Fruit fly (Drosophila melanogaster) whole organism, embryonic: ENCODE data around the gene hook.

Experiments
- Bdp1 ChIP-seq: fragments of 200-800 bp; sonication (Bioruptor generic); optimal IDR thresholded peaks from 3 replicates; lab custom pipeline; 2016; ENCODE audit warnings: missing biosample characterization, missing genetic modification characterization
- CG10267 ChIP-seq: fragments of 200-800 bp; sonication (Bioruptor generic); optimal IDR thresholded peaks from 2 replicates; lab custom pipeline; 2018; ENCODE audit warnings: missing biosample characterization, mild to moderate bottlenecking, missing genetic modification characterization, moderate library complexity
- CG10543 ChIP-seq: fragments of 200-800 bp; sonication (Bioruptor generic); optimal IDR thresholded peaks from 3 replicates; lab custom pipeline; 2017; ENCODE audit warnings: missing biosample characterization, mild to moderate bottlenecking, missing genetic modification characterization, moderate library complexity
- CG10654 ChIP-seq: fragments of 200-800 bp; sonication (Bioruptor generic); optimal IDR thresholded peaks from 2 replicates; lab custom pipeline; 2016; ENCODE audit warnings: missing biosample characterization, missing genetic modification characterization
- CG11093 ChIP-seq: fragments of 200-800 bp; sonication (Bioruptor generic); IDR thresholded peaks from 3 replicates; pipeline ENCODE4 v1.3.6; 2022; ENCODE audit warnings: missing biosample characterization, missing genetic modification characterization
- CG11696 ChIP-seq: fragments of 200-800 bp; sonication (Bioruptor generic); IDR thresholded peaks from 2 replicates; pipeline ENCODE4 v1.3.6; 2022; ENCODE audit warnings: missing biosample characterization, missing genetic modification characterization
- CG12299 ChIP-seq: fragments of 200-800 bp; sonication (Bioruptor generic); optimal IDR thresholded peaks from 2 replicates; lab custom pipeline; 2018; ENCODE audit warnings: missing biosample characterization, mild to moderate bottlenecking, missing genetic modification characterization
- CG13424 ChIP-seq: fragments of 200-800 bp; sonication (Bioruptor generic); optimal IDR thresholded peaks from 2 replicates; lab custom pipeline; 2019; ENCODE audit warnings: missing biosample characterization, mild to moderate bottlenecking, missing genetic modification characterization, moderate library complexity
- CG14860 ChIP-seq: fragments of 200-800 bp; sonication (Bioruptor generic); IDR thresholded peaks from 3 replicates; pipeline ENCODE4 v1.3.6; 2022; ENCODE audit warnings: missing biosample characterization, missing genetic modification characterization; ENCODE audit not compliant: partially characterized antibody
- CG15073 ChIP-seq: fragments of 200-800 bp; sonication (Bioruptor generic); optimal IDR thresholded peaks from 2 replicates; lab custom pipeline; 2016; ENCODE audit warnings: missing biosample characterization, missing genetic modification characterization
- CG15696 ChIP-seq: fragments of 200-800 bp; sonication (Bioruptor generic); optimal IDR thresholded peaks from 2 replicates; lab custom pipeline; 2019; ENCODE audit warnings: missing biosample characterization, mild to moderate bottlenecking, missing genetic modification characterization, moderate library complexity
- CG1647 ChIP-seq: fragments of 200-800 bp; sonication (Bioruptor generic); optimal IDR thresholded peaks from 3 replicates; lab custom pipeline; 2016; ENCODE audit warnings: missing biosample characterization, missing genetic modification characterization
- CG17385 ChIP-seq: fragments of 200-800 bp; sonication (Bioruptor generic); optimal IDR thresholded peaks from 3 replicates; lab custom pipeline; 2018; ENCODE audit warnings: missing biosample characterization, mild to moderate bottlenecking, missing genetic modification characterization
- CG18262 ChIP-seq: fragments of 200-800 bp; optimal IDR thresholded peaks from 3 replicates; lab custom pipeline; 2019; ENCODE audit warnings: missing biosample characterization, mild to moderate bottlenecking, missing genetic modification characterization, moderate library complexity
- CG2202 ChIP-seq: fragments of 200-800 bp; sonication (Bioruptor generic); optimal IDR thresholded peaks from 2 replicates; lab custom pipeline; 2018; ENCODE audit warnings: missing biosample characterization, mild to moderate bottlenecking, missing genetic modification characterization
- CG4360 ChIP-seq: fragments of 200-800 bp; sonication (Bioruptor generic); IDR thresholded peaks from 2 replicates; pipeline ENCODE4 v1.3.6; 2022; ENCODE audit warnings: missing biosample characterization, missing genetic modification characterization
- CG6254 ChIP-seq: fragments of 200-800 bp; sonication (Bioruptor generic); optimal IDR thresholded peaks from 3 replicates; lab custom pipeline; 2017; ENCODE audit warnings: mild to moderate bottlenecking, missing biosample characterization, missing genetic modification reagents, missing genetic modification characterization
- CG9932 ChIP-seq: fragments of 200-800 bp; sonication (Bioruptor generic); IDR thresholded peaks from 2 replicates; pipeline ENCODE4 v1.3.6; 2022; ENCODE audit warnings: missing biosample characterization, missing genetic modification characterization
- Chrac-16 ChIP-seq: fragments of 200-800 bp; sonication (Bioruptor generic); optimal IDR thresholded peaks from 3 replicates; lab custom pipeline; 2016; ENCODE audit warnings: missing biosample characterization, missing genetic modification characterization
- CkIIα-i1 ChIP-seq: fragments of 200-800 bp; sonication (Bioruptor generic); IDR thresholded peaks from 2 replicates; pipeline ENCODE4 v1.3.6; 2022; ENCODE audit warnings: missing biosample characterization, missing genetic modification characterization
- Dad ChIP-seq: fragments of 200-800 bp; sonication (Bioruptor generic); optimal IDR thresholded peaks from 3 replicates; lab custom pipeline; 2016; ENCODE audit warnings: missing biosample characterization, missing genetic modification characterization
- Dek ChIP-seq: fragments of 200-800 bp; sonication (Bioruptor generic); optimal IDR thresholded peaks from 3 replicates; lab custom pipeline; 2019; ENCODE audit warnings: missing biosample characterization, mild to moderate bottlenecking, missing genetic modification characterization, moderate library complexity
- Dp ChIP-seq: fragments of 200-800 bp; sonication (Bioruptor generic); optimal IDR thresholded peaks from 2 replicates; lab custom pipeline; 2018; ENCODE audit warnings: missing biosample characterization, mild to moderate bottlenecking, missing genetic modification characterization, moderate library complexity
- Ets97D ChIP-seq: fragments of 200-800 bp; sonication (Bioruptor generic); optimal IDR thresholded peaks from 3 replicates; lab custom pipeline; 2016; ENCODE audit warnings: missing biosample characterization, missing genetic modification characterization
- Hey ChIP-seq: fragments of 200-800 bp; sonication (Bioruptor generic); optimal IDR thresholded peaks from 3 replicates; lab custom pipeline; 2018; ENCODE audit warnings: missing biosample characterization, mild to moderate bottlenecking, missing genetic modification characterization
- Jarid2 ChIP-seq: fragments of 200-800 bp; sonication (Bioruptor generic); optimal IDR thresholded peaks from 3 replicates; lab custom pipeline; 2017; ENCODE audit warnings: mild to moderate bottlenecking, missing biosample characterization, missing genetic modification reagents, missing genetic modification characterization
- Lim3 ChIP-seq: fragments of 200-800 bp; sonication (Bioruptor generic); IDR thresholded peaks from 2 replicates; pipeline ENCODE4 v1.3.6; 2022; ENCODE audit warnings: missing biosample characterization, missing genetic modification characterization
- NK7.1 ChIP-seq: fragments of 200-800 bp; sonication (Bioruptor generic); optimal IDR thresholded peaks from 3 replicates; lab custom pipeline; 2016; ENCODE audit warnings: missing biosample characterization, missing genetic modification characterization
- Poxn ChIP-seq: fragments of 200-800 bp; sonication (Bioruptor generic); IDR thresholded peaks from 2 replicates; pipeline ENCODE4 v1.3.6; 2022; ENCODE audit warnings: missing biosample characterization, missing genetic modification characterization
- Six4 ChIP-seq: fragments of 200-800 bp; sonication (Bioruptor generic); optimal IDR thresholded peaks from 2 replicates; lab custom pipeline; 2016; ENCODE audit warnings: missing biosample characterization, missing genetic modification characterization
- Xrp1 ChIP-seq: fragments of 200-800 bp; sonication (Bioruptor generic); IDR thresholded peaks from 2 replicates; pipeline ENCODE4 v1.3.6; 2022; ENCODE audit warnings: missing biosample characterization, missing genetic modification characterization
- ap ChIP-seq: fragments of 200-800 bp; sonication (Bioruptor generic); IDR thresholded peaks from 2 replicates; pipeline ENCODE4 v1.3.6; 2022; ENCODE audit warnings: missing biosample characterization, missing genetic modification characterization
- caup ChIP-seq: fragments of 200-800 bp; sonication (Bioruptor generic); optimal IDR thresholded peaks from 3 replicates; lab custom pipeline; 2017; ENCODE audit warnings: missing biosample characterization, mild to moderate bottlenecking, missing genetic modification characterization, moderate library complexity; ENCODE audit not compliant: severe bottlenecking
- chn ChIP-seq: fragments of 200-800 bp; sonication (Bioruptor generic); optimal IDR thresholded peaks from 2 replicates; lab custom pipeline; 2016; ENCODE audit warnings: missing biosample characterization, missing genetic modification characterization
- dmrt99B ChIP-seq: fragments of 200-800 bp; sonication (Bioruptor generic); optimal IDR thresholded peaks from 2 replicates; lab custom pipeline; 2018; ENCODE audit warnings: missing biosample characterization, mild to moderate bottlenecking, missing genetic modification characterization, moderate library complexity
- jing ChIP-seq: fragments of 200-800 bp; sonication (Bioruptor generic); optimal IDR thresholded peaks from 2 replicates; lab custom pipeline; 2018; ENCODE audit warnings: missing biosample characterization, mild to moderate bottlenecking, missing genetic modification characterization
- klu ChIP-seq: fragments of 200-800 bp; sonication (Bioruptor generic); IDR thresholded peaks from 2 replicates; pipeline ENCODE4 v1.3.6; 2022; ENCODE audit warnings: missing biosample characterization, missing genetic modification characterization
- lab ChIP-seq: fragments of 200-800 bp; sonication (Bioruptor generic); optimal IDR thresholded peaks from 3 replicates; lab custom pipeline; 2017; ENCODE audit warnings: missing biosample characterization, missing genetic modification characterization, mild to moderate bottlenecking, moderate library complexity, missing genetic modification reagents
- lmd ChIP-seq: fragments of 200-800 bp; sonication (Bioruptor generic); IDR thresholded peaks from 2 replicates; pipeline ENCODE4 v1.3.6; 2022; ENCODE audit warnings: missing biosample characterization, missing genetic modification characterization
- lov ChIP-seq, 2 experiments: fragments of 200-800 bp in 1 of 2; fragments of >200 bp in 1 of 2; sonication (Bioruptor generic) in 1 of 2; IDR thresholded peaks in 1 of 2; optimal IDR thresholded peaks in 1 of 2; 2 replicates in 1 of 2; 3 replicates in 1 of 2; pipeline versions ENCODE4 v1.3.6 to Lab custom; 2017 to 2022; ENCODE audit warnings: missing biosample characterization in 1 of 2, missing genetic modification characterization in 1 of 2
- mam ChIP-seq: fragments of 200-800 bp; sonication (Bioruptor generic); optimal IDR thresholded peaks from 3 replicates; lab custom pipeline; 2016; ENCODE audit warnings: missing biosample characterization, missing genetic modification characterization
- nmo ChIP-seq: fragments of 200-800 bp; sonication (Bioruptor generic); optimal IDR thresholded peaks from 2 replicates; lab custom pipeline; 2018; ENCODE audit warnings: missing biosample characterization, mild to moderate bottlenecking, missing genetic modification characterization, moderate library complexity
- psq ChIP-seq: fragments of 200-800 bp; sonication (Bioruptor generic); optimal IDR thresholded peaks from 2 replicates; lab custom pipeline; 2017; ENCODE audit warnings: missing biosample characterization, missing genetic modification characterization
- pum ChIP-seq: fragments of 200-800 bp; sonication (Bioruptor generic); optimal IDR thresholded peaks from 2 replicates; lab custom pipeline; 2016; ENCODE audit warnings: missing biosample characterization, missing genetic modification characterization
- ranshi ChIP-seq: fragments of 200-800 bp; sonication (Bioruptor generic); IDR thresholded peaks from 2 replicates; pipeline ENCODE4 v1.3.6; 2022; ENCODE audit warnings: missing biosample characterization, missing genetic modification characterization
- sd ChIP-seq: fragments of 200-800 bp; sonication (Bioruptor generic); optimal IDR thresholded peaks from 3 replicates; lab custom pipeline; 2018; ENCODE audit warnings: missing biosample characterization, mild to moderate bottlenecking, missing genetic modification characterization, moderate library complexity
- sqz ChIP-seq: fragments of 200-800 bp; sonication (Bioruptor generic); optimal IDR thresholded peaks from 3 replicates; lab custom pipeline; 2018; ENCODE audit warnings: missing biosample characterization, mild to moderate bottlenecking, missing genetic modification characterization
- wek ChIP-seq: fragments of 200-800 bp; sonication (Bioruptor generic); optimal IDR thresholded peaks from 3 replicates; lab custom pipeline; 2018; ENCODE audit warnings: missing biosample characterization, mild to moderate bottlenecking, missing genetic modification characterization, moderate library complexity
- z ChIP-seq: fragments of 200-800 bp; sonication (Bioruptor generic); IDR thresholded peaks from 3 replicates; pipeline ENCODE4 v1.3.6; 2022; ENCODE audit warnings: missing biosample characterization, missing genetic modification characterization
- zfh1 ChIP-seq: fragments of 200-800 bp; sonication (Bioruptor generic); IDR thresholded peaks from 3 replicates; pipeline ENCODE4 v1.3.6; 2022; ENCODE audit warnings: missing biosample characterization, missing genetic modification characterization

The hook gene

DNA sequence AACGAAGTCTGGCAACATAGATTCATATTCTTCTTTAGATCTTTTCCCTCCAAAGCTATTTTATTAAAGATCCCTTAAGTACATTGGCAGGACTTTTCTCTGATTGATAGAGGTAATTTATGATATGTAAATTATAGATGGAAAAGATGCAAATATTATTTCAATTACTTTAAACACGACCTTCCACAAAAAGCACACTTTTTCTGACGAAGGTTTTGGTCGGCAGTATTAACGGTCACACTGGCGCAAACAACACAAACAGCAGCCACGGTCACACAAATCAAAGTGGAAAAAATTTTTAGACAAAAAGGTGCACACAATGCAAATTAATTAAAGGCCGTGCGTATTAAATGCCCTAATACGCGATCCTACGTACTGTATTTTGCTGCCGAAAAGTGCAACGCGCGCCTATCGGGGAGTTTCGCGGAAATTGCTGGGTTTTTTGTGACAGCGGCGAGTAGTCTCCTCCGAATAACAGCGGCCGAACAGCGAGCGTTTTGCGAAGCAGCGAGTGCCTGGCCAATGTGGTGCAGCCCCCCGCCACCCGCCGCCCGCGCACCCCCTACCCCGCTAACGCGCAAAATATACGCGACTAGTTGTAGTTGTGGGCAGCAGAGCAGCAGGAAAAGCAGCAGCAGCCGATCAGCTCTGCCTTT is 20.7 kb upstream of the hook start, which contains the start of gene CG10492 (continued):
- no peak for TF ChIP-seq Dek (tag; lab: Kevin White, UChicago)
- no peak for TF ChIP-seq Hey (tag; lab: Kevin White, UChicago)
- TF ChIP-seq Dad (GFP tag; lab: Kevin White, UChicago): no peak
- no peak for TF ChIP-seq sd (tag; lab: Kevin White, UChicago)
- TF ChIP-seq ranshi (GFP tag; lab: Robert Waterston, UW): no peak
- peak; percentile 93 for TF ChIP-seq Dp (GFP tag; lab: Kevin White, UChicago)
- TF ChIP-seq CG17385 (GFP tag; lab: Kevin White, UChicago): no peak
- TF ChIP-seq lov (optimal IDR thresholded peaks at IDR 0.05; lab: Kevin White, UChicago): no peak
- no peak for TF ChIP-seq lov (GFP tag; IDR thresholded peaks at IDR 0.05; lab: Robert Waterston, UW)
- TF ChIP-seq caup (GFP tag; lab: Kevin White, UChicago): no peak
- no peak for TF ChIP-seq CG14860
- no peak for TF ChIP-seq CG2202 (tag; lab: Kevin White, UChicago)
- no peak for TF ChIP-seq psq (GFP tag; lab: Kevin White, UChicago)
- no peak for TF ChIP-seq CG10654
- TF ChIP-seq Lim3 (GFP tag; lab: Robert Waterston, UW): no peak
- no peak for TF ChIP-seq chn
- no peak for TF ChIP-seq Xrp1 (GFP tag; lab: Robert Waterston, UW)
- TF ChIP-seq z (GFP tag; lab: Robert Waterston, UW): 0 out of 3 replicates have a peak, but pooled peaks have one; percentile 14
- no peak for TF ChIP-seq Poxn
- no peak for TF ChIP-seq zfh1
- TF ChIP-seq CG11093 (GFP tag; lab: Robert Waterston, UW): no peak
- no peak for TF ChIP-seq Six4 (GFP tag; lab: Kevin White, UChicago)
- no peak for TF ChIP-seq CG13424 (tag; lab: Kevin White, UChicago)
- TF ChIP-seq klu: peak; percentile 39; the same call in 1 of the 2 replicates
- no peak for TF ChIP-seq CG18262 (tag; lab: Kevin White, UChicago)
- no peak for TF ChIP-seq pum (GFP tag; lab: Kevin White, UChicago)
- peak; percentile 65 for TF ChIP-seq Ets97D (GFP tag; lab: Kevin White, UChicago)
- peak; percentile 28 for TF ChIP-seq CG10543 (GFP tag; lab: Kevin White, UChicago)
- no peak for TF ChIP-seq Jarid2 (GFP tag; lab: Kevin White, UChicago)
- TF ChIP-seq CG4360 (GFP tag; lab: Robert Waterston, UW): no peak
- no peak for TF ChIP-seq Chrac-16 (GFP tag; lab: Kevin White, UChicago)
- TF ChIP-seq CG15073 (GFP tag; lab: Kevin White, UChicago): no peak
- TF ChIP-seq CG11696 (GFP tag; lab: Robert Waterston, UW): no peak
- TF ChIP-seq CkIIα-i1: no peak
- no peak for TF ChIP-seq CG6254 (GFP tag; lab: Kevin White, UChicago)
- no peak for TF ChIP-seq mam (GFP tag; lab: Kevin White, UChicago)
- TF ChIP-seq lmd: no peak
- TF ChIP-seq jing (GFP tag; lab: Kevin White, UChicago): no peak
- no peak for TF ChIP-seq sqz (GFP tag; lab: Kevin White, UChicago)
- no peak for TF ChIP-seq ap (GFP tag; lab: Robert Waterston, UW)
- TF ChIP-seq nmo (GFP tag; lab: Kevin White, UChicago): peak; percentile 45
- no peak for TF ChIP-seq CG1647 (GFP tag; lab: Kevin White, UChicago)
- TF ChIP-seq CG15696 (tag; lab: Kevin White, UChicago): no peak
- TF ChIP-seq CG10267 (tag; lab: Kevin White, UChicago): peak; percentile 66
- TF ChIP-seq wek (GFP tag; lab: Kevin White, UChicago): no peak
- TF ChIP-seq dmrt99B (tag; lab: Kevin White, UChicago): no peak
- no peak for TF ChIP-seq lab
- no peak for TF ChIP-seq CG12299
- TF ChIP-seq CG9932 (GFP tag; lab: Robert Waterston, UW): no peak
- TF ChIP-seq NK7.1 (GFP tag; lab: Kevin White, UChicago): no peak
- TF ChIP-seq Bdp1: no peak
